Fruit fly (Drosophila melanogaster) whole organism, pupa: Measurements from ENCODE around the gene CG18547.
"Not testable (repeated sequence)": the region's sequence is repeated elsewhere in the genome, so short reads cannot be mapped to it uniquely, and the experiment has no call there.

Source experiments
- CG10348 ChIP-seq: fragments of 200-800 bp; sonication (Bioruptor generic); IDR thresholded peaks from 2 replicates; pipeline ENCODE4 v1.3.6; 2022; ENCODE audit warnings: missing biosample characterization, missing genetic modification characterization
- CG12605 ChIP-seq: fragments of 200-800 bp; sonication (Bioruptor generic); IDR thresholded peaks from 2 replicates; pipeline ENCODE4 v1.3.6; 2022; ENCODE audit warnings: missing biosample characterization, missing genetic modification characterization
- CG13204 ChIP-seq: fragments of 200-800 bp; sonication (Bioruptor generic); optimal IDR thresholded peaks from 2 replicates; lab custom pipeline; 2018; ENCODE audit warnings: missing biosample characterization, mild to moderate bottlenecking, missing genetic modification characterization, moderate library complexity
- CG14655 ChIP-seq: fragments of 200-800 bp; sonication (Bioruptor generic); optimal IDR thresholded peaks from 3 replicates; lab custom pipeline; 2017; ENCODE audit warnings: mild to moderate bottlenecking, missing biosample characterization, missing genetic modification reagents, missing genetic modification characterization
- CG15710 ChIP-seq: fragments of 200-800 bp; sonication (Bioruptor generic); optimal IDR thresholded peaks from 2 replicates; lab custom pipeline; 2018; ENCODE audit warnings: missing biosample characterization, mild to moderate bottlenecking, missing genetic modification characterization, moderate library complexity
- CG17806 ChIP-seq: fragments of 200-800 bp; sonication (Bioruptor generic); optimal IDR thresholded peaks from 2 replicates; lab custom pipeline; 2018; ENCODE audit warnings: missing biosample characterization, mild to moderate bottlenecking, missing genetic modification characterization, moderate library complexity
- CG32121 ChIP-seq: fragments of 200-800 bp; sonication (Bioruptor generic); IDR thresholded peaks from 2 replicates; pipeline ENCODE4 v1.3.6; 2022; ENCODE audit warnings: missing biosample characterization, missing genetic modification characterization
- CG34367 ChIP-seq: fragments of 200-800 bp; sonication (Bioruptor generic); optimal IDR thresholded peaks from 2 replicates; lab custom pipeline; 2018; ENCODE audit warnings: missing biosample characterization, mild to moderate bottlenecking, missing genetic modification characterization
- CG4496 ChIP-seq: fragments of 200-800 bp; sonication (Bioruptor generic); IDR thresholded peaks from 3 replicates; pipeline ENCODE4 v1.3.6; 2022; ENCODE audit warnings: missing biosample characterization, missing genetic modification characterization
- CG8159 ChIP-seq: fragments of 200-800 bp; sonication (Bioruptor generic); optimal IDR thresholded peaks from 3 replicates; lab custom pipeline; 2018; ENCODE audit warnings: missing biosample characterization, mild to moderate bottlenecking, missing genetic modification characterization, moderate library complexity
- CG8301 ChIP-seq: fragments of 200-800 bp; sonication (Bioruptor generic); optimal IDR thresholded peaks from 2 replicates; lab custom pipeline; 2018; ENCODE audit warnings: missing biosample characterization, mild to moderate bottlenecking, missing genetic modification characterization
- CG9948 ChIP-seq: fragments of 200-800 bp; sonication (Bioruptor generic); optimal IDR thresholded peaks from 2 replicates; lab custom pipeline; 2018; ENCODE audit warnings: missing biosample characterization, mild to moderate bottlenecking, missing genetic modification characterization, moderate library complexity
- D1 ChIP-seq: fragments of 200-800 bp; sonication (Bioruptor generic); optimal IDR thresholded peaks from 2 replicates; lab custom pipeline; 2018; ENCODE audit warnings: missing biosample characterization, mild to moderate bottlenecking, missing genetic modification characterization, moderate library complexity
- EcR ChIP-seq: fragments of 200-800 bp; sonication (Bioruptor generic); optimal IDR thresholded peaks from 3 replicates; lab custom pipeline; 2019; ENCODE audit warnings: missing biosample characterization, missing genetic modification characterization, mild to moderate bottlenecking, moderate library complexity, missing genetic modification reagents
- Ets98B ChIP-seq: fragments of 200-800 bp; sonication (Bioruptor generic); IDR thresholded peaks from 2 replicates; pipeline ENCODE4 v1.3.6; 2022; ENCODE audit warnings: missing biosample characterization, missing genetic modification characterization
- Pif1A ChIP-seq: fragments of 200-800 bp; sonication (Bioruptor generic); optimal IDR thresholded peaks from 3 replicates; lab custom pipeline; 2016; ENCODE audit warnings: missing biosample characterization, missing genetic modification characterization
- Pif1B ChIP-seq: fragments of 200-800 bp; sonication (Bioruptor generic); optimal IDR thresholded peaks from 3 replicates; lab custom pipeline; 2016; ENCODE audit warnings: missing biosample characterization, missing genetic modification characterization
- Snoo ChIP-seq: fragments of 200-800 bp; sonication (Bioruptor generic); optimal IDR thresholded peaks from 3 replicates; lab custom pipeline; 2017; ENCODE audit warnings: missing biosample characterization, mild to moderate bottlenecking, missing genetic modification characterization, inconsistent platforms
- fd96Ca ChIP-seq: fragments of 200-800 bp; sonication (Bioruptor generic); IDR thresholded peaks from 3 replicates; pipeline ENCODE4 v1.3.6; 2022; ENCODE audit warnings: missing biosample characterization, missing genetic modification characterization
- gl ChIP-seq: fragments of 200-800 bp; sonication (Bioruptor generic); optimal IDR thresholded peaks from 2 replicates; lab custom pipeline; 2018; ENCODE audit warnings: missing biosample characterization, mild to moderate bottlenecking, missing genetic modification characterization
- rn ChIP-seq: fragments of 200-800 bp; sonication (Bioruptor generic); IDR thresholded peaks from 2 replicates; pipeline ENCODE4 v1.3.6; 2022; ENCODE audit warnings: missing biosample characterization, missing genetic modification characterization

The CG18547 gene

dm6 chr3R:11968030-11968753 is 12.0 kb downstream of the CG18547 start:
- peak; percentile 84 for TF ChIP-seq EcR
- no peak for TF ChIP-seq CG34367

dm6 chr3R:11967262-11968029 is 12.7 kb downstream of the CG18547 start, which contains the start of the genes CG12213 and GC1:
TSS of gene CG12213 (minus strand) at chr3R:11967691.
TSS of gene GC1 (plus strand) at chr3R:11967708.
- TF ChIP-seq Ets98B (GFP tag; lab: Robert Waterston, UW) (0 out of 2 replicates have a peak, but pooled peaks have one; percentile 10), D1 (tag; lab: Kevin White, UChicago) (no peak), CG13204 (no peak), Pif1B (no peak), EcR (peak; percentile 1), rn (no peak), CG15710 (tag; lab: Kevin White, UChicago) (peak; percentile 24), CG10348 (GFP tag; lab: Robert Waterston, UW) (0 out of 2 replicates have a peak, but pooled peaks have one; percentile 16), CG32121 (GFP tag; lab: Robert Waterston, UW) (no peak; the same call in 1 of the 2 replicates), Pif1A (no peak), CG34367 (peak; percentile 8), CG17806 (tag; lab: Kevin White, UChicago) (no peak), CG8301 (tag; lab: Kevin White, UChicago) (no peak), Snoo (tag; lab: Kevin White, UChicago) (peak; percentile 4), CG12605 (GFP tag; lab: Robert Waterston, UW) (no peak), CG9948 (tag; lab: Kevin White, UChicago) (peak; percentile 13), CG8159 (peak; percentile 35)
- TF ChIP-seq, all 21 proteins: peak for 8

- TF ChIP-seq CG15710 (tag; lab: Kevin White, UChicago) (no peak), gl (no peak), CG8159 (no peak), CG32121 (GFP tag; lab: Robert Waterston, UW) (no peak), EcR (no peak), CG14655 (GFP tag; lab: Kevin White, UChicago) (no peak), CG17806 (tag; lab: Kevin White, UChicago) (no peak), Snoo (tag; lab: Kevin White, UChicago) (no peak), CG34367 (no peak), fd96Ca (GFP tag; lab: Robert Waterston, UW) (no peak), CG12605 (GFP tag; lab: Robert Waterston, UW) (no peak), rn (no peak), CG9948 (tag; lab: Kevin White, UChicago) (no peak), Ets98B (GFP tag; lab: Robert Waterston, UW) (no peak), CG10348 (GFP tag; lab: Robert Waterston, UW) (no peak), Pif1B (no peak), Pif1A (no peak), CG8301 (tag; lab: Kevin White, UChicago) (no peak), D1 (tag; lab: Kevin White, UChicago) (no peak)
These were observed 16.2 kb downstream of the CG18547 start for dm6 chr3R:11964000-11964399.

dm6 chr3R:11962739-11963214 is 17.4 kb downstream of the CG18547 start, which contains the start of the genes CG3281 and aurA:
TSS of gene CG3281 (minus strand) at chr3R:11962805.
TSS of gene aurA (plus strand) at chr3R:11963124.
- TF ChIP-seq CG9948 (tag; lab: Kevin White, UChicago) (peak; percentile 44), D1 (tag; lab: Kevin White, UChicago) (no peak), fd96Ca (GFP tag; lab: Robert Waterston, UW) (no peak), gl (no peak), CG8301 (tag; lab: Kevin White, UChicago) (peak; percentile 39), CG4496 (GFP tag; lab: Robert Waterston, UW) (peak; percentile 61; the same call in 2 of the 3 replicates), Ets98B (GFP tag; lab: Robert Waterston, UW) (no peak; the same call in 1 of the 2 replicates), CG10348 (GFP tag; lab: Robert Waterston, UW) (no peak), CG13204 (no peak), CG12605 (GFP tag; lab: Robert Waterston, UW) (no peak), rn (no peak), Pif1B (no peak), CG32121 (GFP tag; lab: Robert Waterston, UW) (peak; percentile 21; the same call in 1 of the 2 replicates), CG8159 (peak; percentile 60), CG34367 (peak; percentile 7), CG17806 (tag; lab: Kevin White, UChicago) (peak; percentile 44), Snoo (tag; lab: Kevin White, UChicago) (peak; percentile 16), CG15710 (tag; lab: Kevin White, UChicago) (peak; percentile 64), CG14655 (GFP tag; lab: Kevin White, UChicago) (no peak), Pif1A (no peak), EcR (peak; percentile 67)

- not testable (repeated sequence) for TF ChIP-seq CG13204; CG32121 (GFP tag; lab: Robert Waterston, UW); fd96Ca (GFP tag; lab: Robert Waterston, UW)
These were observed 22.0 kb downstream of the CG18547 start, which contains the start of gene Hsp70Ab for dm6 chr3R:11958235-11958634. TSS of gene Hsp70Ab (plus strand) at chr3R:11958535.
